Worm (Caenorhabditis elegans): ENCODE results near the gene sdhd-1.

The sdhd-1 gene

ce11 chrII:11049876-11050275, at the start of gene sdhd-1, which contains the start of gene ilkp-1:
Gene sdhd-1 (minus strand): TSS chrII:11049913.
Gene ilkp-1 (plus strand): TSS chrII:11050255.
- TF ChIP-seq ets-7 (tag; optimal IDR thresholded peaks at IDR 0.05) (no peak), ceh-13 (GFP tag; optimal IDR thresholded peaks at IDR 0.05) (no peak), sea-1 (GFP tag; conservative IDR thresholded peaks at IDR 0.05) (no peak), tbx-11 (GFP tag; IDR thresholded peaks at IDR 0.05) (no peak), ama-1 (optimal IDR thresholded peaks at IDR 0.05) (no peak), scrt-1 (GFP tag; IDR thresholded peaks at IDR 0.05) (no peak), hnd-1 (tag; optimal IDR thresholded peaks at IDR 0.05) (no peak), hmg-4 (GFP tag; optimal IDR thresholded peaks at IDR 0.05) (no peak)

ce11 chrII:11097154-11097887, 47.6 kb upstream of the sdhd-1 start, which contains the start of the genes rpl-36.A and nuo-1:
Gene rpl-36.A (minus strand): TSS chrII:11097204.
Gene nuo-1 (plus strand): TSS chrII:11097837.
- no peak for TF ChIP-seq sea-1 (GFP tag; conservative IDR thresholded peaks at IDR 0.05)
- TF ChIP-seq hmg-4 (GFP tag; optimal IDR thresholded peaks at IDR 0.05): no peak
- TF ChIP-seq tbx-11 (GFP tag; IDR thresholded peaks at IDR 0.05): no peak
- no peak for TF ChIP-seq hnd-1 (tag; optimal IDR thresholded peaks at IDR 0.05)
- TF ChIP-seq tbx-37 (GFP tag; conservative IDR thresholded peaks at IDR 0.05): 0 out of 2 replicates have a peak, but pooled peaks have one; percentile 18
- no peak for TF ChIP-seq ceh-13 (GFP tag; optimal IDR thresholded peaks at IDR 0.05)
- no peak for TF ChIP-seq ets-7 (tag; optimal IDR thresholded peaks at IDR 0.05)
- TF ChIP-seq flt-1 (GFP tag; IDR thresholded peaks at IDR 0.05): no peak
- TF ChIP-seq hmbx-1 (tag; optimal IDR thresholded peaks at IDR 0.05): no peak
- TF ChIP-seq pes-1 (GFP tag; IDR thresholded peaks at IDR 0.05): no peak
- peak; percentile 23 for TF ChIP-seq F13C5.2 (tag; optimal IDR thresholded peaks at IDR 0.05)

- TF ChIP-seq ceh-36 (tag; optimal IDR thresholded peaks at IDR 0.05) (no peak), aly-1 (tag; optimal IDR thresholded peaks at IDR 0.05) (no peak), ama-1 (optimal IDR thresholded peaks at IDR 0.05) (no peak), pes-1 (GFP tag; IDR thresholded peaks at IDR 0.05) (no peak), hmbx-1 (tag; optimal IDR thresholded peaks at IDR 0.05) (no peak), tbx-37 (GFP tag; conservative IDR thresholded peaks at IDR 0.05) (no peak), F13C5.2 (tag; optimal IDR thresholded peaks at IDR 0.05) (no peak), flt-1 (GFP tag; IDR thresholded peaks at IDR 0.05) (no peak), ets-7 (tag; optimal IDR thresholded peaks at IDR 0.05) (no peak), hnd-1 (tag; optimal IDR thresholded peaks at IDR 0.05) (no peak), ceh-13 (GFP tag; optimal IDR thresholded peaks at IDR 0.05) (no peak), sea-1 (GFP tag; conservative IDR thresholded peaks at IDR 0.05) (no peak), tra-4 (tag; optimal IDR thresholded peaks at IDR 0.05) (no peak)
Observed at ce11 chrII:11096233-11096632, 46.5 kb upstream of the sdhd-1 start, which contains the start of gene nbs-1. Gene nbs-1 (minus strand): TSS chrII:11096478.

ce11 chrII:11094431-11094830, 44.7 kb upstream of the sdhd-1 start:
- TF ChIP-seq aly-1 (tag; optimal IDR thresholded peaks at IDR 0.05) (no peak), hnd-1 (tag; optimal IDR thresholded peaks at IDR 0.05) (no peak), tbx-37 (GFP tag; conservative IDR thresholded peaks at IDR 0.05) (no peak), pes-1 (GFP tag; IDR thresholded peaks at IDR 0.05) (no peak), ets-7 (tag; optimal IDR thresholded peaks at IDR 0.05) (no peak), ceh-36 (tag; optimal IDR thresholded peaks at IDR 0.05) (no peak), hmg-4 (GFP tag; optimal IDR thresholded peaks at IDR 0.05) (no peak)

- TF ChIP-seq pes-1 (GFP tag; IDR thresholded peaks at IDR 0.05) (no peak), tbx-11 (GFP tag; IDR thresholded peaks at IDR 0.05) (no peak), hmg-4 (GFP tag; optimal IDR thresholded peaks at IDR 0.05) (no peak), hnd-1 (tag; optimal IDR thresholded peaks at IDR 0.05) (no peak), aly-1 (tag; optimal IDR thresholded peaks at IDR 0.05) (no peak), tra-4 (tag; optimal IDR thresholded peaks at IDR 0.05) (no peak), ets-7 (tag; optimal IDR thresholded peaks at IDR 0.05) (no peak)
Observed at ce11 chrII:11092413-11092812, 42.7 kb upstream of the sdhd-1 start, which contains the start of gene rpl-42. Gene rpl-42 (plus strand): TSS chrII:11092713.

- TF ChIP-seq tbx-11 (GFP tag; IDR thresholded peaks at IDR 0.05): no peak
- TF ChIP-seq ceh-36 (tag; optimal IDR thresholded peaks at IDR 0.05): no peak
- TF ChIP-seq flt-1 (GFP tag; IDR thresholded peaks at IDR 0.05): no peak
- no peak for TF ChIP-seq hmg-4 (GFP tag; optimal IDR thresholded peaks at IDR 0.05)
- no peak for TF ChIP-seq tbx-37 (GFP tag; conservative IDR thresholded peaks at IDR 0.05)
- no peak for TF ChIP-seq hmbx-1 (tag; optimal IDR thresholded peaks at IDR 0.05)
- no peak for TF ChIP-seq scrt-1 (GFP tag; IDR thresholded peaks at IDR 0.05)
- no peak for TF ChIP-seq sea-1 (GFP tag; conservative IDR thresholded peaks at IDR 0.05)
Observed at ce11 chrII:11091577-11091976, 41.9 kb upstream of the sdhd-1 start.

ce11 chrII:11089356-11089755, 39.6 kb upstream of the sdhd-1 start, which contains the start of gene unc-53:
Gene unc-53 (minus strand): TSS chrII:11089456.
- TF ChIP-seq tbx-11 (GFP tag; IDR thresholded peaks at IDR 0.05): no peak

- TF ChIP-seq scrt-1 (GFP tag; IDR thresholded peaks at IDR 0.05) (0 out of 2 replicates have a peak, but pooled peaks have one; percentile 18), sea-1 (GFP tag; conservative IDR thresholded peaks at IDR 0.05) (no peak)
Observed at ce11 chrII:11088137-11088536, 38.4 kb upstream of the sdhd-1 start.

- TF ChIP-seq tbx-11 (GFP tag; IDR thresholded peaks at IDR 0.05) (no peak), ets-7 (tag; optimal IDR thresholded peaks at IDR 0.05) (no peak), pes-1 (GFP tag; IDR thresholded peaks at IDR 0.05) (no peak), flt-1 (GFP tag; IDR thresholded peaks at IDR 0.05) (no peak), sea-1 (GFP tag; conservative IDR thresholded peaks at IDR 0.05) (no peak), tbx-37 (GFP tag; conservative IDR thresholded peaks at IDR 0.05) (no peak), aly-1 (tag; optimal IDR thresholded peaks at IDR 0.05) (no peak), ceh-36 (tag; optimal IDR thresholded peaks at IDR 0.05) (no peak), hmg-4 (GFP tag; optimal IDR thresholded peaks at IDR 0.05) (no peak)
Observed at ce11 chrII:11086770-11087169, 37.1 kb upstream of the sdhd-1 start.
